Worm (Caenorhabditis elegans): ENCODE results near the gene F59E12.3.
"Not testable (repeated sequence)": the region's sequence is repeated elsewhere in the genome, so short reads cannot be mapped to it uniquely, and the experiment has no call there.

The F59E12.3 gene

ce11 chrII:5607756-5608155 lies 30.4 kb upstream of the F59E12.3 start, which contains the start of gene C17G10.7:
Gene C17G10.7, minus strand, starts transcription at chrII:5607856.
- no peak for TF ChIP-seq daf-12 (tag; optimal IDR thresholded peaks at IDR 0.05)
- TF ChIP-seq eor-1 (tag; optimal IDR thresholded peaks at IDR 0.05), result no peak
- TF ChIP-seq skn-1 (tag; optimal IDR thresholded peaks at IDR 0.05), result no peak
- TF ChIP-seq R02D3.7 (tag; optimal IDR thresholded peaks at IDR 0.05), result no peak

ce11 chrII:5619298-5619697 lies 18.9 kb upstream of the F59E12.3 start, which contains the start of gene dhs-6:
Gene dhs-6, minus strand, starts transcription at chrII:5619319.
- TF ChIP-seq elt-2 (tag; optimal IDR thresholded peaks at IDR 0.05) (peak; percentile 71), nfya-1 (tag; optimal IDR thresholded peaks at IDR 0.05; ENCODE audit: insufficient read depth) (peak; percentile 9), ceh-28 (tag; optimal IDR thresholded peaks at IDR 0.05) (peak; percentile 8), nhr-23 (tag; optimal IDR thresholded peaks at IDR 0.05) (peak; percentile 48), nhr-43 (tag; optimal IDR thresholded peaks at IDR 0.05; ENCODE audit: poor library complexity, severe bottlenecking) (peak; percentile 15), skn-1 (tag; optimal IDR thresholded peaks at IDR 0.05) (no peak)

ce11 chrII:5622383-5622939 lies 15.7 kb upstream of the F59E12.3 start, which contains the start of the genes eif-3.L and npl-4.2:
Gene eif-3.L, minus strand, starts transcription at chrII:5622483.
Gene npl-4.2, plus strand, starts transcription at chrII:5622889.
- TF ChIP-seq nhr-25, zag-1, egl-5 (tag; optimal IDR thresholded peaks at IDR 0.05): not testable (repeated sequence)

- TF ChIP-seq ceh-16 (tag; optimal IDR thresholded peaks at IDR 0.05) (no peak), lsy-12 (tag; optimal IDR thresholded peaks at IDR 0.05) (no peak), hmg-11 (tag; optimal IDR thresholded peaks at IDR 0.05) (no peak), sea-2 (GFP tag; optimal IDR thresholded peaks at IDR 0.05) (no peak)
Observed at ce11 chrII:5628326-5628818, 9.8 kb upstream of the F59E12.3 start, which contains the start of gene F59E12.15. Gene F59E12.15, minus strand, starts transcription at chrII:5628376.

- TF ChIP-seq lsy-12, fos-1, skn-1 (tag; optimal IDR thresholded peaks at IDR 0.05): not testable (repeated sequence)
Observed at ce11 chrII:5630851-5631401, 7.2 kb upstream of the F59E12.3 start, which contains the start of the genes F59E12.6 and npl-4.1. Gene F59E12.6, minus strand, starts transcription at chrII:5630951. Gene npl-4.1, plus strand, starts transcription at chrII:5631351.

ce11 chrII:5633453-5633852 lies 4.7 kb upstream of the F59E12.3 start:
- TF ChIP-seq nfya-1 (tag; optimal IDR thresholded peaks at IDR 0.05; ENCODE audit: insufficient read depth), result peak; percentile 25
- no peak for TF ChIP-seq jun-1 (tag; optimal IDR thresholded peaks at IDR 0.05)

- TF ChIP-seq unc-62 (GFP tag; optimal IDR thresholded peaks at IDR 0.05), result no peak
- TF ChIP-seq pha-4 (tag; optimal IDR thresholded peaks at IDR 0.05), result no peak
- no peak for TF ChIP-seq lsy-12 (tag; optimal IDR thresholded peaks at IDR 0.05)
- no peak for TF ChIP-seq jun-1 (tag; optimal IDR thresholded peaks at IDR 0.05)
Observed at ce11 chrII:5636826-5637225, 1.3 kb upstream of the F59E12.3 start, which contains the start of gene F59E12.8. Gene F59E12.8, minus strand, starts transcription at chrII:5636926.

ce11 chrII:5640362-5641079 lies 2.4 kb downstream of the F59E12.3 start:
- TF ChIP-seq ZK546.5 (tag; optimal IDR thresholded peaks at IDR 0.05) (no peak), ama-1 (optimal IDR thresholded peaks at IDR 0.05) (no peak), R02D3.7 (tag; optimal IDR thresholded peaks at IDR 0.05) (no peak), nhr-12 (tag; optimal IDR thresholded peaks at IDR 0.05) (no peak)

All from whole organism, L3 larva.